Worm (Caenorhabditis elegans) whole organism, L2 larva: ENCODE data around the gene col-97.
A peak's percentile ranks its signal among the peaks of the same experiment; 100 is the strongest.

Source experiments
- C34F6.9 ChIP-seq: fragments of 150-350 bp; optimal IDR thresholded peaks from 2 replicates; lab custom pipeline; 2014; ENCODE audit warnings: missing biosample characterization, missing genetic modification characterization
- R02D3.7 ChIP-seq: fragments of 150-350 bp; optimal IDR thresholded peaks from 2 replicates; lab custom pipeline; 2014; ENCODE audit warnings: missing biosample characterization, missing genetic modification characterization
- Y55F3AM.14 ChIP-seq: fragments of 200-800 bp; sonication (Bioruptor generic); optimal IDR thresholded peaks from 2 replicates; lab custom pipeline; 2018; ENCODE audit warnings: mild to moderate bottlenecking, missing genetic modification characterization, missing compliant biosample characterization
- ZK546.5 ChIP-seq: sonication (generic microtip); optimal IDR thresholded peaks from 2 replicates; lab custom pipeline; 2017; ENCODE audit warnings: missing biosample characterization, missing genetic modification characterization
- alr-1 ChIP-seq: fragments of 150-350 bp; optimal IDR thresholded peaks from 2 replicates; lab custom pipeline; 2014; ENCODE audit warnings: missing biosample characterization, missing genetic modification characterization
- aly-2 ChIP-seq: fragments of 150-350 bp; optimal IDR thresholded peaks from 2 replicates; lab custom pipeline; 2014; ENCODE audit warnings: missing biosample characterization, missing genetic modification characterization
- ama-1 ChIP-seq: fragments of 150-350 bp; optimal IDR thresholded peaks from 2 replicates; lab custom pipeline; 2018; ENCODE audit warnings: inconsistent platforms
- blmp-1 ChIP-seq: sonication (generic microtip); optimal IDR thresholded peaks from 2 replicates; lab custom pipeline; 2017; ENCODE audit warnings: missing genetic modification characterization, mild to moderate bottlenecking, missing compliant biosample characterization, antibody characterized with exemption, moderate library complexity; ENCODE audit not compliant: insufficient read depth
- ceh-82 ChIP-seq: fragments of 150-350 bp; optimal IDR thresholded peaks from 2 replicates; lab custom pipeline; 2014; ENCODE audit warnings: missing biosample characterization, missing genetic modification characterization
- egl-27 ChIP-seq: sonication (generic microtip); optimal IDR thresholded peaks from 3 replicates; lab custom pipeline; 2017; ENCODE audit warnings: missing biosample characterization, missing genetic modification reagents, missing genetic modification characterization
- elt-1 ChIP-seq: fragments of 150-350 bp; optimal IDR thresholded peaks from 2 replicates; lab custom pipeline; 2014; ENCODE audit warnings: missing biosample characterization, missing genetic modification characterization
- elt-3 ChIP-seq: sonication (generic microtip); optimal IDR thresholded peaks from 2 replicates; lab custom pipeline; 2017; ENCODE audit warnings: missing biosample characterization, missing genetic modification characterization
- fos-1 ChIP-seq: fragments of 150-350 bp; optimal IDR thresholded peaks from 2 replicates; lab custom pipeline; 2014; ENCODE audit warnings: missing biosample characterization, missing genetic modification characterization
- lin-13 ChIP-seq: fragments of 150-350 bp; optimal IDR thresholded peaks from 2 replicates; lab custom pipeline; 2014; ENCODE audit warnings: missing biosample characterization, missing genetic modification reagents, missing genetic modification characterization
- lsy-2 ChIP-seq, 2 experiments: fragments of 150-350 bp in 1 of 2; sonication (generic microtip) in 1 of 2; optimal IDR thresholded peaks; 2 replicates each; lab custom pipeline; 2014 to 2017; ENCODE audit warnings: missing biosample characterization in 2 of 2, missing genetic modification characterization in 2 of 2
- mab-5 ChIP-seq: fragments of 150-350 bp; optimal IDR thresholded peaks from 2 replicates; lab custom pipeline; 2014; ENCODE audit warnings: missing biosample characterization, missing genetic modification characterization
- mbf-1 ChIP-seq: sonication (generic microtip); optimal IDR thresholded peaks from 2 replicates; lab custom pipeline; 2017; ENCODE audit warnings: missing biosample characterization, missing genetic modification characterization
- nhr-10 ChIP-seq: sonication (generic microtip); optimal IDR thresholded peaks from 2 replicates; lab custom pipeline; 2017; ENCODE audit warnings: missing biosample characterization, missing genetic modification characterization
- nhr-11 ChIP-seq: fragments of 150-350 bp; optimal IDR thresholded peaks from 2 replicates; lab custom pipeline; 2014; ENCODE audit warnings: missing biosample characterization, missing genetic modification characterization
- nhr-12 ChIP-seq: fragments of 150-350 bp; optimal IDR thresholded peaks from 2 replicates; lab custom pipeline; 2014; ENCODE audit warnings: missing biosample characterization, missing genetic modification characterization
- nhr-129 ChIP-seq: fragments of 150-350 bp; optimal IDR thresholded peaks from 2 replicates; lab custom pipeline; 2014; ENCODE audit warnings: missing biosample characterization, missing genetic modification characterization
- nhr-21 ChIP-seq: fragments of 150-350 bp; optimal IDR thresholded peaks from 2 replicates; lab custom pipeline; 2014; ENCODE audit warnings: missing biosample characterization, missing genetic modification characterization
- nhr-23 ChIP-seq: fragments of 150-350 bp; optimal IDR thresholded peaks from 2 replicates; lab custom pipeline; 2014; ENCODE audit warnings: missing biosample characterization, missing genetic modification reagents, missing genetic modification characterization
- nhr-25 ChIP-seq: fragments of 150-350 bp; sonication (generic microtip); optimal IDR thresholded peaks from 3 replicates; lab custom pipeline; 2014; ENCODE audit warnings: missing biosample characterization, missing genetic modification characterization
- nhr-6 ChIP-seq: fragments of 150-350 bp; optimal IDR thresholded peaks from 2 replicates; lab custom pipeline; 2014; ENCODE audit warnings: missing biosample characterization, missing genetic modification characterization
- nhr-77 ChIP-seq: fragments of 150-350 bp; optimal IDR thresholded peaks from 2 replicates; lab custom pipeline; 2014; ENCODE audit warnings: missing biosample characterization, missing genetic modification characterization
- peb-1 ChIP-seq: fragments of 150-350 bp; optimal IDR thresholded peaks from 2 replicates; lab custom pipeline; 2014; ENCODE audit warnings: missing biosample characterization, missing genetic modification characterization
- sem-4 ChIP-seq: fragments of 150-350 bp; optimal IDR thresholded peaks from 2 replicates; lab custom pipeline; 2014; ENCODE audit warnings: missing biosample characterization, missing genetic modification reagents, missing genetic modification characterization
- sma-3 ChIP-seq: sonication (generic microtip); optimal IDR thresholded peaks from 2 replicates; lab custom pipeline; 2016; ENCODE audit warnings: missing genetic modification reagents, missing genetic modification characterization, missing compliant biosample characterization
- sma-9 ChIP-seq, 2 experiments: fragments of 150-350 bp in 1 of 2; sonication (generic microtip) in 1 of 2; optimal IDR thresholded peaks; 2 replicates each; lab custom pipeline; 2014 to 2016; ENCODE audit warnings: missing genetic modification characterization in 2 of 2, mild to moderate bottlenecking in 1 of 2, missing biosample characterization in 1 of 2, missing compliant biosample characterization in 1 of 2, missing genetic modification reagents in 1 of 2, moderate library complexity in 1 of 2
- snpc-4 ChIP-seq: fragments of 150-350 bp; optimal IDR thresholded peaks from 2 replicates; lab custom pipeline; 2014; ENCODE audit warnings: missing biosample characterization, missing genetic modification characterization
- unc-39 ChIP-seq: fragments of 150-350 bp; optimal IDR thresholded peaks from 2 replicates; lab custom pipeline; 2014; ENCODE audit warnings: missing biosample characterization, missing genetic modification characterization
- unc-55 ChIP-seq: fragments of 150-350 bp; sonication (generic microtip); optimal IDR thresholded peaks from 3 replicates; lab custom pipeline; 2014; ENCODE audit warnings: missing biosample characterization, missing genetic modification reagents, missing genetic modification characterization
- ztf-1 ChIP-seq: fragments of 200-800 bp; sonication (Bioruptor generic); conservative IDR thresholded peaks from 2 replicates; pipeline ENCODE4 v1.3.6; 2022; ENCODE audit warnings: missing genetic modification characterization, missing compliant biosample characterization
- ztf-4 ChIP-seq: fragments of 150-350 bp; optimal IDR thresholded peaks from 2 replicates; lab custom pipeline; 2014; ENCODE audit warnings: missing biosample characterization, missing genetic modification characterization

col-97 gene

ce11 chrIII:13027949-13028348, 34.4 kb upstream of the col-97 start:
- TF ChIP-seq peb-1 (no peak), ztf-4 (tag; lab: Kevin White, UChicago) (no peak), Y55F3AM.14 (no peak), aly-2 (tag; lab: Kevin White, UChicago) (no peak), elt-3 (tag; lab: Kevin White, UChicago) (no peak), alr-1 (tag; lab: Kevin White, UChicago) (no peak), nhr-10 (tag; lab: Kevin White, UChicago) (no peak), egl-27 (no peak), C34F6.9 (no peak), nhr-11 (tag; lab: Kevin White, UChicago) (no peak), sma-3 (GFP tag; lab: Kevin White, UChicago) (no peak), sem-4 (tag; lab: Kevin White, UChicago) (no peak), unc-39 (tag; lab: Kevin White, UChicago) (no peak), lsy-2 (tag; optimal IDR thresholded peaks at IDR 0.05; lab: Kevin White, UChicago) (no peak), nhr-25 (tag; lab: Kevin White, UChicago) (no peak), elt-1 (no peak), nhr-77 (no peak), ztf-1 (GFP tag; lab: Robert Waterston, UW) (no peak)

- TF ChIP-seq sma-9 (GFP tag; optimal IDR thresholded peaks at IDR 0.05; lab: Kevin White, UChicago) (peak; percentile 4), sma-9 (tag; optimal IDR thresholded peaks at IDR 0.05; lab: Kevin White, UChicago) (no peak), nhr-129 (tag; lab: Kevin White, UChicago) (no peak), fos-1 (peak; percentile 64), snpc-4 (tag; lab: Kevin White, UChicago) (no peak), peb-1 (no peak), mab-5 (tag; lab: Kevin White, UChicago) (no peak), R02D3.7 (tag; lab: Kevin White, UChicago) (no peak)
These were observed 30.8 kb upstream of the col-97 start, which contains the start of gene cyp-13A12 for ce11 chrIII:13024281-13024680. Gene cyp-13A12, plus strand, starts transcription at chrIII:13024547.

ce11 chrIII:13020741-13021140, 27.2 kb upstream of the col-97 start, which contains the start of gene cyp-13A11:
Gene cyp-13A11, plus strand, starts transcription at chrIII:13021006.
- TF ChIP-seq nhr-23 (tag; lab: Kevin White, UChicago): no peak

ce11 chrIII:13019547-13020098, 26.1 kb upstream of the col-97 start:
- TF ChIP-seq elt-3 (tag; lab: Kevin White, UChicago) (no peak), nhr-11 (tag; lab: Kevin White, UChicago) (no peak), nhr-23 (tag; lab: Kevin White, UChicago) (no peak), nhr-6 (tag; lab: Kevin White, UChicago) (no peak), lin-13 (GFP tag; lab: Kevin White, UChicago) (no peak), blmp-1 (tag; lab: Kevin White, UChicago) (no peak)

- TF ChIP-seq ZK546.5 (no peak), nhr-25 (tag; lab: Kevin White, UChicago) (no peak), nhr-129 (tag; lab: Kevin White, UChicago) (no peak), alr-1 (tag; lab: Kevin White, UChicago) (no peak), nhr-12 (tag; lab: Kevin White, UChicago) (no peak), unc-55 (no peak), ceh-82 (tag; lab: Kevin White, UChicago) (no peak), R02D3.7 (tag; lab: Kevin White, UChicago) (no peak), ama-1 (lab: Kevin White, UChicago) (no peak), mab-5 (tag; lab: Kevin White, UChicago) (no peak), nhr-23 (tag; lab: Kevin White, UChicago) (no peak), mbf-1 (tag; lab: Kevin White, UChicago) (no peak), sma-3 (GFP tag; lab: Kevin White, UChicago) (peak; percentile 2), nhr-21 (tag; lab: Kevin White, UChicago) (peak; percentile 29)
These were observed 25.1 kb upstream of the col-97 start, which contains the start of gene col-98 for ce11 chrIII:13018619-13019018. Gene col-98, plus strand, starts transcription at chrIII:13019008.
